Fruit fly (Drosophila melanogaster): Measurements from ENCODE around the gene cv-d.

DNA sequence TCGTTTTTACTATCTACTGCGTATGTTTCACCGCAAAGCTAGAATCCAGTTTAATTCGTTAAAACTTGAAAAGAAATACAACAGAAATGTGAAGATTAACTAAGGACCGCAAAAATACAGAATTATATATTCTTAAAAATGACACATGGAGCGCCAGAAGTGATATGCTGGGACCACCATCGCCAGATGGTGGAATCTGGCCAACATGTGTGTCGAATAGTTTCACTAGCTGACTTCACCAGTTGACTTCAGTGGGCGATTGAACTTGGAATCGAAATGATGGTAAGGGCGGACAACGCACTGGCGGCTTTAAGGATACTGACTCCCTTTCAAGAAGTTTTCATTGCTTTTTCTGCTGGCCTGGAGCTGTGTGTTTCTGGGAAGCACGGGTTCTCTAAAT lies 51.4 kb downstream of the cv-d start, which contains the start of gene CG9593:
- TF ChIP-seq usp (GFP tag; optimal IDR thresholded peaks at IDR 0.05), result no peak
- TF ChIP-seq pan (optimal IDR thresholded peaks at IDR 0.05), result no peak
- TF ChIP-seq CG8478 (optimal IDR thresholded peaks at IDR 0.05), result no peak
- no peak for TF ChIP-seq EcR (GFP tag; optimal IDR thresholded peaks at IDR 0.05)
- no peak for TF ChIP-seq psq (optimal IDR thresholded peaks at IDR 0.05)
- no peak for TF ChIP-seq Dll (optimal IDR thresholded peaks at IDR 0.05)

Data from whole organism.